Worm (Caenorhabditis elegans) whole organism, L2 larva: ENCODE results near the gene T01D1.5.

Source experiments
- C34F6.9 ChIP-seq: fragments of 150-350 bp; optimal IDR thresholded peaks from 2 replicates; lab custom pipeline; 2014; ENCODE audit warnings: missing biosample characterization, missing genetic modification characterization
- R02D3.7 ChIP-seq: fragments of 150-350 bp; optimal IDR thresholded peaks from 2 replicates; lab custom pipeline; 2014; ENCODE audit warnings: missing biosample characterization, missing genetic modification characterization
- Y55F3AM.14 ChIP-seq: fragments of 200-800 bp; sonication (Bioruptor generic); optimal IDR thresholded peaks from 2 replicates; lab custom pipeline; 2018; ENCODE audit warnings: mild to moderate bottlenecking, missing genetic modification characterization, missing compliant biosample characterization
- alr-1 ChIP-seq: fragments of 150-350 bp; optimal IDR thresholded peaks from 2 replicates; lab custom pipeline; 2014; ENCODE audit warnings: missing biosample characterization, missing genetic modification characterization
- ama-1 ChIP-seq: fragments of 150-350 bp; optimal IDR thresholded peaks from 2 replicates; lab custom pipeline; 2018; ENCODE audit warnings: inconsistent platforms
- ceh-82 ChIP-seq: fragments of 150-350 bp; optimal IDR thresholded peaks from 2 replicates; lab custom pipeline; 2014; ENCODE audit warnings: missing biosample characterization, missing genetic modification characterization
- crh-2 ChIP-seq: sonication (generic microtip); optimal IDR thresholded peaks from 2 replicates; lab custom pipeline; 2017; ENCODE audit warnings: missing biosample characterization, missing genetic modification characterization
- egl-27 ChIP-seq: sonication (generic microtip); optimal IDR thresholded peaks from 3 replicates; lab custom pipeline; 2017; ENCODE audit warnings: missing biosample characterization, missing genetic modification reagents, missing genetic modification characterization
- elt-1 ChIP-seq: fragments of 150-350 bp; optimal IDR thresholded peaks from 2 replicates; lab custom pipeline; 2014; ENCODE audit warnings: missing biosample characterization, missing genetic modification characterization
- elt-3 ChIP-seq: sonication (generic microtip); optimal IDR thresholded peaks from 2 replicates; lab custom pipeline; 2017; ENCODE audit warnings: missing biosample characterization, missing genetic modification characterization
- lin-11 ChIP-seq: fragments of 150-350 bp; sonication (generic microtip); optimal IDR thresholded peaks from 2 replicates; lab custom pipeline; 2014; ENCODE audit warnings: missing biosample characterization, missing genetic modification characterization, inconsistent platforms, mixed read lengths
- lin-13 ChIP-seq: fragments of 150-350 bp; optimal IDR thresholded peaks from 2 replicates; lab custom pipeline; 2014; ENCODE audit warnings: missing biosample characterization, missing genetic modification reagents, missing genetic modification characterization
- mab-5 ChIP-seq: fragments of 150-350 bp; optimal IDR thresholded peaks from 2 replicates; lab custom pipeline; 2014; ENCODE audit warnings: missing biosample characterization, missing genetic modification characterization
- mbf-1 ChIP-seq: sonication (generic microtip); optimal IDR thresholded peaks from 2 replicates; lab custom pipeline; 2017; ENCODE audit warnings: missing biosample characterization, missing genetic modification characterization
- mdl-1 ChIP-seq, 2 experiments: fragments of 150-350 bp in 1 of 2; sonication (generic microtip) in 1 of 2; optimal IDR thresholded peaks; 2 replicates each; lab custom pipeline; 2017; ENCODE audit warnings: missing biosample characterization in 2 of 2, missing genetic modification characterization in 2 of 2
- nhr-10 ChIP-seq: sonication (generic microtip); optimal IDR thresholded peaks from 2 replicates; lab custom pipeline; 2017; ENCODE audit warnings: missing biosample characterization, missing genetic modification characterization
- nhr-23 ChIP-seq: fragments of 150-350 bp; optimal IDR thresholded peaks from 2 replicates; lab custom pipeline; 2014; ENCODE audit warnings: missing biosample characterization, missing genetic modification reagents, missing genetic modification characterization
- nhr-237 ChIP-seq: fragments of 150-350 bp; optimal IDR thresholded peaks from 2 replicates; lab custom pipeline; 2014; ENCODE audit warnings: missing biosample characterization, missing genetic modification characterization
- nhr-6 ChIP-seq: fragments of 150-350 bp; optimal IDR thresholded peaks from 2 replicates; lab custom pipeline; 2014; ENCODE audit warnings: missing biosample characterization, missing genetic modification characterization
- nhr-77 ChIP-seq: fragments of 150-350 bp; optimal IDR thresholded peaks from 2 replicates; lab custom pipeline; 2014; ENCODE audit warnings: missing biosample characterization, missing genetic modification characterization
- peb-1 ChIP-seq: fragments of 150-350 bp; optimal IDR thresholded peaks from 2 replicates; lab custom pipeline; 2014; ENCODE audit warnings: missing biosample characterization, missing genetic modification characterization
- sem-4 ChIP-seq: fragments of 150-350 bp; optimal IDR thresholded peaks from 2 replicates; lab custom pipeline; 2014; ENCODE audit warnings: missing biosample characterization, missing genetic modification reagents, missing genetic modification characterization
- sma-3 ChIP-seq: sonication (generic microtip); optimal IDR thresholded peaks from 2 replicates; lab custom pipeline; 2016; ENCODE audit warnings: missing genetic modification reagents, missing genetic modification characterization, missing compliant biosample characterization
- snpc-4 ChIP-seq: fragments of 150-350 bp; optimal IDR thresholded peaks from 2 replicates; lab custom pipeline; 2014; ENCODE audit warnings: missing biosample characterization, missing genetic modification characterization
- unc-55 ChIP-seq: fragments of 150-350 bp; sonication (generic microtip); optimal IDR thresholded peaks from 3 replicates; lab custom pipeline; 2014; ENCODE audit warnings: missing biosample characterization, missing genetic modification reagents, missing genetic modification characterization
- zag-1 ChIP-seq: fragments of 150-350 bp; optimal IDR thresholded peaks from 2 replicates; lab custom pipeline; 2014; ENCODE audit warnings: missing biosample characterization, missing genetic modification characterization
- ztf-1 ChIP-seq: fragments of 200-800 bp; sonication (Bioruptor generic); conservative IDR thresholded peaks from 2 replicates; pipeline ENCODE4 v1.3.6; 2022; ENCODE audit warnings: missing genetic modification characterization, missing compliant biosample characterization
- ztf-11 ChIP-seq: sonication (generic microtip); optimal IDR thresholded peaks from 2 replicates; lab custom pipeline; 2017; ENCODE audit warnings: missing biosample characterization, missing genetic modification characterization
- ztf-4 ChIP-seq: fragments of 150-350 bp; optimal IDR thresholded peaks from 2 replicates; lab custom pipeline; 2014; ENCODE audit warnings: missing biosample characterization, missing genetic modification characterization

Gene T01D1.5

DNA sequence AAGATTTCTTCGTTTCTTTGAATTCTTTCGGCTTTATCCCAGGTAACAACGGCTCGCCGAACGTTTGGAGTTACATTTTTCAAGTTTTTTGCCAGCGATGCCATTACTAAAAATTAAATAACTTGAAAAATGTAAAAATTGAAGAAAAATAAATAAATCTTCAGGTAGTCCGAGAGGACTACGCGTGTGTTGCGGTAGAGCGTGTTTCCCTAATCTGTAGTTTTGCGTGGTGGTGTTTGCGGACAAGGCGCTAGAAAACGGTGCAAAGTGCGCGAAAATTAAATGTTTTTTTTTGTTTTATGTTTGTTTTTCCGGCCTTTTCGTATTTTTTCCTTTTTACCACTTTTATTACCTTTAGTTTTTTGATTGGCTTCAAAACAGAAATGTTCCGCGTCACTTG lies 33.0 kb downstream of the T01D1.5 start, which contains the start of gene mrpl-28 (continued):
- TF ChIP-seq R02D3.7 (peak; percentile 73), mbf-1 (tag; lab: Kevin White, UChicago) (no peak), mab-5 (peak; percentile 95), ztf-11 (tag; lab: Kevin White, UChicago) (no peak), nhr-237 (tag; lab: Kevin White, UChicago) (peak; percentile 52), ceh-82 (tag; lab: Kevin White, UChicago) (peak; percentile 79), nhr-6 (tag; lab: Kevin White, UChicago) (peak; percentile 90), alr-1 (no peak), lin-11 (tag; lab: Kevin White, UChicago) (peak; percentile 96)

DNA sequence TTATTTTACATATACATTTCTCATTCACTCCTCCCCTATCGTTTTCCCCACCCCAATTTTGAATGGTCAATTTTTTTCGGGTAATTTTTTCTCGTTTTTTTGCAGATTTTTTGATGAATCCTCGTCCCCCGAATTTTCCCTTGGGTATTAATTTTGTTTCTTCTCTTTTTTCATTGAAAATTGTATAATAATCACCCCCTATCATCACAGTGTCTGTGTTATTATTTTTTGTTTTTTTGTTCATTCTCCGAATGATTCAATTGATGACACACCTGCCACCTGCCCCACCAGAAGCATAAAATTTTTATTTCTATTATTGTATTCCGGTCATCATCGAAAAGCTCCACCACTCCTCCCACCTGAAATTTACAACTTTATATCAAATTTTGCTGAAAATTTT lies 36.6 kb downstream of the T01D1.5 start, which contains the start of gene T25D3.3:
T25D3.3 (plus strand) TSS at position 301 of the 400 bp plus-strand sequence.
- no peak for TF ChIP-seq nhr-77

DNA sequence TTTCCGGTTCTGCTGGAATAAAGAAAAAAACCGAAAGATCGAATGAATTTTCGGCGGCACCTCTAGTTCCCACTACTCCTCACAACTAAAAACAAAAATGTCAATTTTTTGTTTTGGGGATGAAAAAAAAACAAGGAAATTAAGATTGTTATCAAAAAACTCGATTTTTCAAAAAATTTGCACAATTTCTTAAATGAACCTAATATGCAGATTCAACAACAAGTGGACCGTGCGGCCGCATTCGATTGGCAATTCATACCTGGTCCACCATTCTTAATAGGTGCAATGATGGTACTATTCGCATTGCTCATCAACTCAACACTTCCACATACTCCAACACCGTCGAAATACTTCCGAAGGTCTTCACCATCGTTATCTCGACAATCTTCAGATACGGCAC lies 37.4 kb downstream of the T01D1.5 start:
- TF ChIP-seq crh-2 (tag; lab: Kevin White, UChicago) (no peak), egl-27 (tag; lab: Kevin White, UChicago) (no peak), elt-3 (tag; lab: Kevin White, UChicago) (no peak), alr-1 (no peak), Y55F3AM.14 (GFP tag; lab: Kevin White, UChicago) (no peak), ztf-11 (tag; lab: Kevin White, UChicago) (no peak), ceh-82 (tag; lab: Kevin White, UChicago) (no peak), ztf-1 (no peak), nhr-23 (no peak), ztf-4 (tag; lab: Kevin White, UChicago) (no peak), nhr-10 (tag; lab: Kevin White, UChicago) (no peak), sem-4 (tag; lab: Kevin White, UChicago) (no peak), peb-1 (tag; lab: Kevin White, UChicago) (no peak), mdl-1 (tag; optimal IDR thresholded peaks at IDR 0.05; lab: Kevin White, UChicago) (no peak), sma-3 (GFP tag; lab: Kevin White, UChicago) (no peak), ama-1 (lab: Kevin White, UChicago) (no peak), elt-1 (tag; lab: Kevin White, UChicago) (no peak), snpc-4 (tag; lab: Kevin White, UChicago) (no peak)

DNA sequence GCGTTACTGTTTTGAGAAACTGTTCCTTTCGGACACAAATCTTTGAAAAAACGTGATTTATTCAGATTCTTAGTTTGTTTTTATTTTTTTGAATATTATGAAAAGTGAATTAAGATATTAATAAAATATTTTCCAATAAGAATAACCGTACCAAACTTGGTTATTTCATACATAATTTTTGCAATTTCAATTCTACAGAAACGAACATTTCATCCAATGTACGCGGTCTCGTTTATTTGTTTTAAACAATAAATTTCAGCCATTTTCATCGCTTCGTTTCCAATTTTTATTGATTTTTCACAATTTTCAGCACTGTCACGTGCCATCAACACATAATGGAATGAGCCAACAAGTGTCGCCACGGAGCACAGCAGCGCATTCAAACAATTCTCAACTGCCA lies 41.9 kb downstream of the T01D1.5 start, which contains the start of gene T25D3.4:
T25D3.4 (plus strand) TSS at position 301 of the 400 bp plus-strand sequence.
- TF ChIP-seq ztf-4 (tag; lab: Kevin White, UChicago) (no peak), lin-13 (GFP tag; lab: Kevin White, UChicago) (no peak), ztf-11 (tag; lab: Kevin White, UChicago) (no peak), ceh-82 (tag; lab: Kevin White, UChicago) (no peak), C34F6.9 (tag; lab: Kevin White, UChicago) (no peak), mbf-1 (tag; lab: Kevin White, UChicago) (no peak), zag-1 (no peak), unc-55 (GFP tag; lab: Kevin White, UChicago) (peak; percentile 14)
